Worm (Caenorhabditis elegans): Measurements from ENCODE around the gene selt-1.2.
A peak's percentile ranks its signal among the peaks of the same experiment; 100 is the strongest.

selt-1.2 gene

DNA sequence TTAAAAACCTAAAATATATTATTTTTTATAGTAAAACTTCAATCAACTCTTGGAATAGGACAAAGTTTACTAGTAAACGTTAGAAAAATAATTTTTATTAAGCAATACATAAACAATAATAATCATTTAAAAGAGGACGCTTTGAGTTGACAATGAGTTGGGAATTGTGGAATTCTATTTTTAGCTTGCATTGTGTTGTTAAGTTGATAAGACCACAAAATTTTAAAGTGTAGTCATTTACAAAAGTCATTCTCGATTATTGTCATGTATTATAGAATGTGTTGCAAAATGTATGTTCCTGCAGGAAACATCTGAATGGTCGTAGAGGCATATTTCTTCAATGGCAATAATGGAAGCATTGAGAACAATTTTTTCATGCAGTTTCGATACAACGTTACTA, 36.2 kb downstream of the selt-1.2 start:
- peak; percentile 72 for TF ChIP-seq nhr-28 (tag; optimal IDR thresholded peaks at IDR 0.05)
- peak; percentile 50 for TF ChIP-seq dve-1 (tag; optimal IDR thresholded peaks at IDR 0.05; ENCODE audit: insufficient read depth)
- no peak for TF ChIP-seq zag-1 (tag; optimal IDR thresholded peaks at IDR 0.05)

DNA sequence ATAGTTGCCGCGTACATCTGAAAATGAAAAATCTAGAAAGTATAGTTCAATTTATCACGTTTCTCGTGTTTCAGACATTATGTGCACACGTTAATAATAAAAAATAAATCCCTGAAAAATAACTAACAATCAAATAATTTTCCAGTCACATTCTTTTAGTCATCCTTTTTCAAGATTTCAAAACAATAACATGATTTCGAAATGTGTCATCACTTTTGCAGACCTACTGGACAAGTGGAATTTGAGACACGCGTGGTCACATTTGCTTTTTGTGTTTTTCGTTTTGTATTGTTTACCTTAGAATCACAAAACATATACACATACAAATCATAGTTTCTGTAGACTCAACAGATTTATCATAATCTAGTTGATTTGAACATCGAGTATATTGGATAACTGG, 37.8 kb downstream of the selt-1.2 start:
- TF ChIP-seq snpc-4 (tag; optimal IDR thresholded peaks at IDR 0.05) (no peak), lim-7 (GFP tag; IDR thresholded peaks at IDR 0.05) (no peak), hlh-30 (tag; optimal IDR thresholded peaks at IDR 0.05; ENCODE audit: insufficient read depth) (peak; percentile 22)

ce11 chrV:10708346-10708745, 38.8 kb downstream of the selt-1.2 start:
- no peak for TF ChIP-seq ceh-62 (tag; optimal IDR thresholded peaks at IDR 0.05)
- no peak for TF ChIP-seq nhr-77 (tag; optimal IDR thresholded peaks at IDR 0.05)
- TF ChIP-seq unc-130 (GFP tag; optimal IDR thresholded peaks at IDR 0.05), result no peak
- peak; percentile 15 for TF ChIP-seq rbr-2 (tag; optimal IDR thresholded peaks at IDR 0.05)
- no peak for TF ChIP-seq nhr-237 (tag; optimal IDR thresholded peaks at IDR 0.05)
- peak; percentile 70 for TF ChIP-seq hlh-30 (tag; optimal IDR thresholded peaks at IDR 0.05; ENCODE audit: insufficient read depth)
- TF ChIP-seq ctbp-1 (GFP tag; IDR thresholded peaks at IDR 0.05), result no peak

- no peak for TF ChIP-seq saeg-2 (GFP tag; IDR thresholded peaks at IDR 0.05)
- TF ChIP-seq unc-62 (GFP tag; optimal IDR thresholded peaks at IDR 0.05 in 1 of 2), result peak in 1 of 2 experiments; percentile 83
- TF ChIP-seq unc-62 (tag; optimal IDR thresholded peaks at IDR 0.05), result no peak
Observed at ce11 chrV:10702910-10703309, 44.3 kb downstream of the selt-1.2 start.

ce11 chrV:10702249-10702648, 44.9 kb downstream of the selt-1.2 start, which contains the start of gene pph-1:
pph-1 (plus strand) TSS chrV:10702549.
- no peak for TF ChIP-seq snpc-4 (tag; optimal IDR thresholded peaks at IDR 0.05)
- TF ChIP-seq ceh-28 (tag; optimal IDR thresholded peaks at IDR 0.05), result no peak
- TF ChIP-seq madf-5 (GFP tag; IDR thresholded peaks at IDR 0.05), result no peak
- TF ChIP-seq nhr-6 (tag; optimal IDR thresholded peaks at IDR 0.05), result no peak
- TF ChIP-seq nhr-41 (GFP tag; IDR thresholded peaks at IDR 0.05), result no peak
- TF ChIP-seq mdt-29 (GFP tag; IDR thresholded peaks at IDR 0.05), result no peak
- TF ChIP-seq mep-1 (tag; optimal IDR thresholded peaks at IDR 0.05), result no peak
- TF ChIP-seq jun-1 (tag; optimal IDR thresholded peaks at IDR 0.05), result no peak

DNA sequence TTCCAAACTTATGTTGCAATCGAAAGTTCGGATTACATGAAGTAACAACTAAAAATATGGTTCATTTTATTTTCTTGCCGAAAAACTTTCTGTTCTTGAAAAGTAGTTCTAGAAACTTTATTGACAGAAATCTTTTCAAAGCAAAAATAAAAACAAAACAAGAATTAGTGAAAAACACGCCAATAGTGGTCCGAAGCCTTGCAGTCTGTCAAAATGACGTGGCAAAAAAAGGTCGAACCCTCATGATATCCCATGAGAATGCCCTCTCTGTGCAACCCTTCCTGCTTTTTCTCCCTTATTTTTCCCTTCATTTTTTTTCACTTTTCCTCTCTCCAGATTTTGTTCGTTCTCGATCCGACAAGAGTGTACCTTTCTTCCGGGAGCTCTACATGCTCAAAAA, 48.0 kb downstream of the selt-1.2 start:
- peak in 1 of 2 experiments; percentile 79 for TF ChIP-seq unc-62 (GFP tag; optimal IDR thresholded peaks at IDR 0.05 in 1 of 2)
- no peak for TF ChIP-seq unc-62 (tag; optimal IDR thresholded peaks at IDR 0.05)
- TF ChIP-seq ZK337.2 (GFP tag; IDR thresholded peaks at IDR 0.05), result no peak
- peak; percentile 52 for TF ChIP-seq aha-1 (tag)

Data from whole organism, L4 larva.